Worm (Caenorhabditis elegans): Measurements from ENCODE around the gene cest-9.1.

DNA sequence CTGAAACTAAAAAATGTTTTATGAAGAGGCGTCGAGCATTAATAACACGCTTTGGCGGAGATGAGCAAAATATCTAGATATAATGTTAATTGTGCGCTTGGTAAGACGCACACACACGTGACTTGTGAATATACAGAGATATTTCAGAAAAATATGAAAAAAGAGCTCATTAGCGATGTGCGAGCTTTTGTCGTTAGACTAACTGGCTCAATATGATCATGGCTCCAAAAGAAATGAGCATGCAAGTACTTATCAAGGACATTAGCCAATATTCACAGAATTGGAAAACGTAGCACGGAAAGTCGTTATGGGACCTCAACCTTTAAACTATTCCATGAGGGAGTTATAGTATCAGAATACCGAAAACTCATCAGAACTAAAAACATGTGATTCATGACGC, 18.9 kb upstream of the cest-9.1 start:
- TF ChIP-seq T22C8.4 (GFP tag; IDR thresholded peaks at IDR 0.05) (no peak), ztf-23 (GFP tag; IDR thresholded peaks at IDR 0.05) (no peak), cog-1 (tag; optimal IDR thresholded peaks at IDR 0.05) (no peak), tab-1 (GFP tag; IDR thresholded peaks at IDR 0.05) (no peak), klf-2 (GFP tag; conservative IDR thresholded peaks at IDR 0.05) (no peak), flt-1 (GFP tag; IDR thresholded peaks at IDR 0.05) (no peak), med-1 (GFP tag; optimal IDR thresholded peaks at IDR 0.05; ENCODE audit: insufficient read depth) (no peak), ref-1 (GFP tag; conservative IDR thresholded peaks at IDR 0.05) (no peak)
